Worm (Caenorhabditis elegans) whole organism, L1 larva: ENCODE data around the gene ddr-1.

Experiments used
- C16A3.4 ChIP-seq: fragments of 150-350 bp; optimal IDR thresholded peaks from 2 replicates; lab custom pipeline; 2014; ENCODE audit warnings: missing biosample characterization, missing genetic modification characterization
- Y116A8C.19 ChIP-seq: sonication (generic microtip); optimal IDR thresholded peaks from 2 replicates; lab custom pipeline; 2016; ENCODE audit warnings: missing compliant biosample characterization, missing genetic modification characterization, borderline replicate concordance
- alr-1 ChIP-seq: fragments of 200-800 bp; sonication (Bioruptor generic); optimal IDR thresholded peaks from 2 replicates; lab custom pipeline; 2018; ENCODE audit warnings: borderline replicate concordance, mild to moderate bottlenecking, missing genetic modification characterization, missing compliant biosample characterization
- aly-2 ChIP-seq: fragments of 150-350 bp; optimal IDR thresholded peaks from 2 replicates; lab custom pipeline; 2014; ENCODE audit warnings: missing biosample characterization, missing genetic modification characterization
- blmp-1 ChIP-seq: fragments of 150-350 bp; optimal IDR thresholded peaks from 2 replicates; lab custom pipeline; 2014; ENCODE audit warnings: missing biosample characterization, missing genetic modification characterization
- ceh-63 ChIP-seq: fragments of 200-800 bp; sonication (Bioruptor generic); optimal IDR thresholded peaks from 2 replicates; lab custom pipeline; 2018; ENCODE audit warnings: mild to moderate bottlenecking, missing genetic modification characterization, missing compliant biosample characterization
- ceh-8 ChIP-seq: fragments of 200-800 bp; sonication (Bioruptor generic); optimal IDR thresholded peaks from 2 replicates; lab custom pipeline; 2018; ENCODE audit warnings: mild to moderate bottlenecking, missing genetic modification characterization, moderate library complexity, missing compliant biosample characterization
- ceh-82 ChIP-seq, 3 experiments: fragments of 150-350 bp in 1 of 3; sonication (generic microtip) in 2 of 3; optimal IDR thresholded peaks; 2 replicates each; lab custom pipeline; 2014 to 2017; ENCODE audit warnings: missing biosample characterization in 3 of 3, missing genetic modification characterization in 3 of 3
- ceh-88 ChIP-seq: fragments of 200-800 bp; sonication (Bioruptor generic); IDR thresholded peaks from 2 replicates; pipeline ENCODE4 v1.3.6; 2022; ENCODE audit warnings: missing genetic modification characterization, missing compliant biosample characterization
- dpl-1 ChIP-seq, 3 experiments: fragments of 150-350 bp in 2 of 3; sonication (generic microtip) in 1 of 3; optimal IDR thresholded peaks; 2 replicates each; lab custom pipeline; 2014 to 2017; ENCODE audit warnings: missing biosample characterization in 3 of 3, missing genetic modification characterization in 3 of 3, missing genetic modification reagents in 3 of 3
- efl-1 ChIP-seq, 4 experiments: fragments of 150-350 bp; optimal IDR thresholded peaks in 3 of 4; peaks in 1 of 4; 1 replicate in 1 of 4; 2 replicates in 3 of 4; lab custom pipeline; 2014; ENCODE audit warnings: missing biosample characterization in 2 of 4, missing genetic modification characterization in 2 of 4, missing genetic modification reagents in 2 of 4
- egl-27 ChIP-seq, 2 experiments: fragments of 150-350 bp in 1 of 2; sonication (generic microtip); optimal IDR thresholded peaks; 3 replicates each; lab custom pipeline; 2017 to 2018; ENCODE audit warnings: missing biosample characterization in 2 of 2, missing genetic modification characterization in 2 of 2, missing genetic modification reagents in 2 of 2
- elt-2 ChIP-seq: sonication (generic microtip); optimal IDR thresholded peaks from 2 replicates; lab custom pipeline; 2016; ENCODE audit warnings: missing genetic modification characterization, mild to moderate bottlenecking, inconsistent platforms, missing compliant biosample characterization, missing genetic modification reagents
- elt-3 ChIP-seq, 6 experiments: fragments of 150-350 bp in 1 of 6; sonication (generic microtip); optimal IDR thresholded peaks; 2 replicates each; lab custom pipeline; 2017 to 2018; ENCODE audit warnings: missing biosample characterization in 6 of 6, missing genetic modification characterization in 6 of 6, inconsistent platforms in 1 of 6
- fkh-10 ChIP-seq: sonication (generic microtip); optimal IDR thresholded peaks from 2 replicates; lab custom pipeline; 2017; ENCODE audit warnings: missing biosample characterization, missing genetic modification reagents, missing genetic modification characterization
- fkh-4 ChIP-seq: sonication (generic microtip); optimal IDR thresholded peaks from 2 replicates; lab custom pipeline; 2016; ENCODE audit warnings: missing compliant biosample characterization, missing genetic modification characterization, borderline replicate concordance
- fkh-8 ChIP-seq: sonication (generic microtip); optimal IDR thresholded peaks from 2 replicates; lab custom pipeline; 2016; ENCODE audit warnings: mild to moderate bottlenecking, missing genetic modification characterization, missing compliant biosample characterization
- grh-1 ChIP-seq: fragments of 200-800 bp; sonication (Bioruptor generic); IDR thresholded peaks from 2 replicates; pipeline ENCODE4 v1.3.6; 2022; ENCODE audit warnings: missing genetic modification reagents, missing genetic modification characterization, missing compliant biosample characterization
- irx-1 ChIP-seq: sonication (generic microtip); optimal IDR thresholded peaks from 2 replicates; lab custom pipeline; 2016; ENCODE audit warnings: missing genetic modification characterization, missing compliant biosample characterization
- lin-13 ChIP-seq: fragments of 150-350 bp; optimal IDR thresholded peaks from 2 replicates; lab custom pipeline; 2014; ENCODE audit warnings: missing biosample characterization, missing genetic modification reagents, missing genetic modification characterization
- lin-14 ChIP-seq: fragments of 200-800 bp; sonication (Bioruptor generic); optimal IDR thresholded peaks from 2 replicates; lab custom pipeline; 2018; ENCODE audit warnings: mild to moderate bottlenecking, missing genetic modification characterization, moderate library complexity, missing compliant biosample characterization
- lin-15B ChIP-seq: fragments of 150-350 bp; sonication (generic microtip); optimal IDR thresholded peaks from 3 replicates; lab custom pipeline; 2014; ENCODE audit warnings: missing biosample characterization, missing genetic modification characterization
- lin-35 ChIP-seq, 2 experiments: fragments of 150-350 bp; optimal IDR thresholded peaks; 2 replicates each; lab custom pipeline; 2014; ENCODE audit warnings: missing biosample characterization in 2 of 2, missing genetic modification characterization in 2 of 2, missing genetic modification reagents in 2 of 2
- lin-39 ChIP-seq: fragments of 150-350 bp; optimal IDR thresholded peaks from 2 replicates; lab custom pipeline; 2014; ENCODE audit warnings: missing biosample characterization, missing genetic modification reagents, missing genetic modification characterization
- lir-3 ChIP-seq: sonication (generic microtip); optimal IDR thresholded peaks from 2 replicates; lab custom pipeline; 2016; ENCODE audit warnings: mild to moderate bottlenecking, missing genetic modification characterization, moderate library complexity, missing compliant biosample characterization; ENCODE audit not compliant: poor library complexity
- mdl-1 ChIP-seq, 2 experiments: fragments of 150-350 bp; optimal IDR thresholded peaks; 2 replicates each; lab custom pipeline; 2014 to 2017; ENCODE audit warnings: missing biosample characterization in 2 of 2, missing genetic modification characterization in 2 of 2, inconsistent platforms in 1 of 2
- mep-1 ChIP-seq: fragments of 150-350 bp; optimal IDR thresholded peaks from 2 replicates; lab custom pipeline; 2014; ENCODE audit warnings: missing biosample characterization, missing genetic modification characterization
- nhr-12 ChIP-seq: sonication (generic microtip); optimal IDR thresholded peaks from 2 replicates; lab custom pipeline; 2017; ENCODE audit warnings: missing biosample characterization, missing genetic modification characterization
- nhr-19 ChIP-seq: fragments of 200-800 bp; sonication (Bioruptor generic); conservative IDR thresholded peaks from 2 replicates; pipeline ENCODE4 v1.3.6; 2022; ENCODE audit warnings: missing genetic modification characterization, missing compliant biosample characterization
- nhr-20 ChIP-seq: sonication (generic microtip); optimal IDR thresholded peaks from 2 replicates; lab custom pipeline; 2016; ENCODE audit warnings: mild to moderate bottlenecking, missing genetic modification characterization, missing compliant biosample characterization
- nhr-237 ChIP-seq: fragments of 150-350 bp; optimal IDR thresholded peaks from 2 replicates; lab custom pipeline; 2014; ENCODE audit warnings: missing biosample characterization, missing genetic modification characterization
- nhr-28 ChIP-seq: fragments of 150-350 bp; optimal IDR thresholded peaks from 2 replicates; lab custom pipeline; 2014; ENCODE audit warnings: missing biosample characterization, missing genetic modification characterization
- nhr-47 ChIP-seq: sonication (generic microtip); optimal IDR thresholded peaks from 2 replicates; lab custom pipeline; 2016; ENCODE audit warnings: mild to moderate bottlenecking, missing genetic modification characterization, moderate library complexity, missing compliant biosample characterization
- nhr-71 ChIP-seq: sonication (generic microtip); optimal IDR thresholded peaks from 2 replicates; lab custom pipeline; 2016; ENCODE audit warnings: mild to moderate bottlenecking, missing genetic modification characterization, moderate library complexity, missing compliant biosample characterization
- nhr-77 ChIP-seq: fragments of 150-350 bp; optimal IDR thresholded peaks from 2 replicates; lab custom pipeline; 2014; ENCODE audit warnings: missing biosample characterization, missing genetic modification characterization
- nhr-84 ChIP-seq: sonication (generic microtip); optimal IDR thresholded peaks from 2 replicates; lab custom pipeline; 2017; ENCODE audit warnings: missing biosample characterization, missing genetic modification characterization
- nhr-85 ChIP-seq: sonication (generic microtip); peaks from one replicate; lab custom pipeline; 2016; ENCODE audit warnings: missing genetic modification characterization, inconsistent platforms, missing compliant biosample characterization
- nhr-90 ChIP-seq: sonication (generic microtip); optimal IDR thresholded peaks from 2 replicates; lab custom pipeline; 2016; ENCODE audit warnings: mild to moderate bottlenecking, missing genetic modification characterization, missing compliant biosample characterization; ENCODE audit not compliant: poor library complexity
- pax-3 ChIP-seq: fragments of 200-800 bp; sonication (Bioruptor generic); optimal IDR thresholded peaks from 2 replicates; lab custom pipeline; 2018; ENCODE audit warnings: mild to moderate bottlenecking, missing genetic modification characterization, moderate library complexity, missing compliant biosample characterization
- snu-23 ChIP-seq: sonication (generic microtip); optimal IDR thresholded peaks from 2 replicates; lab custom pipeline; 2016; ENCODE audit warnings: missing genetic modification characterization, missing compliant biosample characterization
- sox-4 ChIP-seq: sonication (generic microtip); optimal IDR thresholded peaks from 2 replicates; lab custom pipeline; 2016; ENCODE audit warnings: missing genetic modification characterization, missing compliant biosample characterization
- sptf-1 ChIP-seq: fragments of 150-350 bp; optimal IDR thresholded peaks from 2 replicates; lab custom pipeline; 2014; ENCODE audit warnings: missing biosample characterization, missing genetic modification characterization
- sup-37 ChIP-seq: fragments of 200-800 bp; sonication (Bioruptor generic); optimal IDR thresholded peaks from 2 replicates; lab custom pipeline; 2018; ENCODE audit warnings: mild to moderate bottlenecking, missing genetic modification characterization, missing compliant biosample characterization
- swsn-7 ChIP-seq: sonication (generic microtip); optimal IDR thresholded peaks from 2 replicates; lab custom pipeline; 2016; ENCODE audit warnings: missing genetic modification characterization, missing compliant biosample characterization
- unc-130 ChIP-seq: fragments of 150-350 bp; optimal IDR thresholded peaks from 2 replicates; lab custom pipeline; 2017; ENCODE audit warnings: missing biosample characterization, missing genetic modification characterization, inconsistent platforms
- unc-30 ChIP-seq: sonication (generic microtip); optimal IDR thresholded peaks from 2 replicates; lab custom pipeline; 2017; ENCODE audit warnings: missing biosample characterization, missing genetic modification characterization
- unc-98 ChIP-seq: fragments of 200-800 bp; sonication (Bioruptor generic); IDR thresholded peaks from 2 replicates; pipeline ENCODE4 v1.3.6; 2022; ENCODE audit warnings: missing genetic modification characterization, missing compliant biosample characterization
- zag-1 ChIP-seq: fragments of 150-350 bp; optimal IDR thresholded peaks from 2 replicates; lab custom pipeline; 2014; ENCODE audit warnings: missing biosample characterization, missing genetic modification characterization
- ztf-11 ChIP-seq, 2 experiments: sonication (generic microtip); optimal IDR thresholded peaks; 2 replicates each; lab custom pipeline; 2016 to 2017; ENCODE audit warnings: missing genetic modification characterization in 2 of 2, missing biosample characterization in 1 of 2, missing compliant biosample characterization in 1 of 2
- ztf-4 ChIP-seq: fragments of 150-350 bp; optimal IDR thresholded peaks from 2 replicates; lab custom pipeline; 2014; ENCODE audit warnings: missing biosample characterization, missing genetic modification characterization

Gene ddr-1

DNA sequence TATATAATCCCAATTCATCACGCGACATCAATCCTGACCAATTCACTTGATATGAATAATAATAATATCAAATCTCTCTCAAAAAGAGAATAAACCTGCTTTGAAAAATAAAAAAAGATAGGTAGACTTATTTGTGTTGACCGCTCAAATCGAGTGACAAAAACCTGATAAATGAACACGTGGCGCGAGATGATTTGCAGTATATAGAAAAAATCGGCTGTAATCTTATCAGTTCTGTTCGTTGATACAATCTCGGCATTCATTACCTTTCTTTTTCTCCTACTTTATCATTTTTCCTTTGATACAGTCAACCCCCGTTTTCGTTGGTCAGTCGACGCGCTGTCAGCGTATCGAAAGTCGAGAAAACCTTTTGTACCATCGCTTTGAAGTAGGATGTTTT, 6.3 kb downstream of the ddr-1 start (continued):
- TF ChIP-seq fkh-8 (no peak), swsn-7 (no peak), lin-39 (tag; lab: Kevin White, UChicago) (no peak), ztf-11 (tag; optimal IDR thresholded peaks at IDR 0.05; lab: Kevin White, UChicago) (no peak), ztf-4 (tag; lab: Kevin White, UChicago) (no peak), lir-3 (tag; lab: Kevin White, UChicago) (no peak), unc-30 (tag; lab: Kevin White, UChicago) (no peak), aly-2 (tag; lab: Kevin White, UChicago) (no peak), nhr-90 (tag; lab: Kevin White, UChicago) (peak; percentile 61), mep-1 (tag; lab: Kevin White, UChicago) (no peak), unc-98 (GFP tag; lab: Robert Waterston, UW) (no peak), elt-2 (tag; lab: Kevin White, UChicago) (peak; percentile 87), nhr-12 (tag; lab: Kevin White, UChicago) (no peak), lin-13 (no peak), nhr-20 (tag; lab: Kevin White, UChicago) (peak; percentile 76), nhr-237 (no peak), efl-1 (optimal IDR thresholded peaks at IDR 0.05; lab: Kevin White, UChicago) (no peak), efl-1 (GFP tag; optimal IDR thresholded peaks at IDR 0.05 in 1 of 2; lab: Kevin White, UChicago) (no peak), C16A3.4 (tag; lab: Kevin White, UChicago) (no peak), sox-4 (no peak), alr-1 (tag; lab: Kevin White, UChicago) (no peak), ceh-63 (GFP tag; lab: Kevin White, UChicago) (no peak), Y116A8C.19 (tag; lab: Kevin White, UChicago) (no peak), nhr-84 (no peak), grh-1 (peak; percentile 61), sptf-1 (tag; lab: Kevin White, UChicago) (no peak), ceh-88 (GFP tag; lab: Robert Waterston, UW) (no peak), fkh-4 (no peak), unc-130 (no peak), blmp-1 (tag; lab: Kevin White, UChicago) (peak; percentile 62), nhr-28 (no peak), dpl-1 (GFP tag; optimal IDR thresholded peaks at IDR 0.05; lab: Kevin White, UChicago) (no peak), pax-3 (tag; lab: Kevin White, UChicago) (no peak), fkh-10 (GFP tag; lab: Kevin White, UChicago) (no peak), irx-1 (tag; lab: Kevin White, UChicago) (no peak), lin-35 (GFP tag; optimal IDR thresholded peaks at IDR 0.05; lab: Kevin White, UChicago) (peak in 1 of 2 experiments; percentile 39), zag-1 (tag; lab: Kevin White, UChicago) (no peak), nhr-77 (tag; lab: Kevin White, UChicago) (no peak), sup-37 (no peak), snu-23 (peak; percentile 47), ceh-8 (GFP tag; lab: Kevin White, UChicago) (no peak), egl-27 (tag; optimal IDR thresholded peaks at IDR 0.05; lab: Kevin White, UChicago) (no peak), ceh-82 (tag; optimal IDR thresholded peaks at IDR 0.05; lab: Kevin White, UChicago) (no peak)
- TF ChIP-seq, all 84 proteins: peak for 13

DNA sequence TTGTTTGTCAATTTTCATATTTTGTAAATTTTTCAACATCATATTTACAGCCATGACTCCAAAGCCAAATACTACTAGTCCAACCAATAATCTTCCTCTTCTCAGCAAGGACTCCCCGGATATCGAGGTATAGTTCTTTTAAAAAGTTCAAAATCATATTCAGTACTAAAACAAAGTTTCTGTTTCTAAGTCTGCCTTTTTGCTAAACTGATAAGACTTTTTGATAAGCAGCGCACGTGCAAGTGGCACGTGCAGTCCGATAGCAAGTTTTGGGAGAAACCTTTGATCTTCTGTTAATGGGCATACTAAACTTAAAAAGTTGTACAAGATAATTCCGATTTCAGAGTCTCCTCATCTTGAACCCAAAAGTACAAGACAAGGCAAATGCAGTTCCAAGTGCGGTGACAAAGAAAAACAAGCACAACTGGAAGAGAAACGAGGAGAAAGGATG, 6.8 kb downstream of the ddr-1 start, which contains the start of gene dpyd-1:
dpyd-1 (plus strand) TSS at position 51 of the 451 bp plus-strand sequence.
- TF ChIP-seq grh-1 (peak; percentile 44), nhr-47 (tag; lab: Kevin White, UChicago) (no peak), aly-2 (tag; lab: Kevin White, UChicago) (no peak), nhr-12 (tag; lab: Kevin White, UChicago) (no peak), nhr-85 (tag; lab: Kevin White, UChicago) (peak; percentile 68), blmp-1 (tag; lab: Kevin White, UChicago) (peak; percentile 53), alr-1 (tag; lab: Kevin White, UChicago) (no peak), lin-14 (peak; percentile 16), nhr-20 (tag; lab: Kevin White, UChicago) (peak; percentile 53), dpl-1 (GFP tag; optimal IDR thresholded peaks at IDR 0.05; lab: Kevin White, UChicago) (peak in 1 of 3 experiments; percentile 12), lin-35 (GFP tag; optimal IDR thresholded peaks at IDR 0.05; lab: Kevin White, UChicago) (peak in 1 of 2 experiments; percentile 63), lin-15B (tag; lab: Kevin White, UChicago) (no peak), elt-3 (tag; optimal IDR thresholded peaks at IDR 0.05; lab: Kevin White, UChicago) (peak; percentile 73 to 98 (median 88)), elt-2 (tag; lab: Kevin White, UChicago) (peak; percentile 94), nhr-90 (tag; lab: Kevin White, UChicago) (peak; percentile 24), mdl-1 (tag; optimal IDR thresholded peaks at IDR 0.05; lab: Kevin White, UChicago) (peak in 1 of 2 experiments; percentile 93), nhr-77 (tag; lab: Kevin White, UChicago) (no peak), nhr-71 (tag; lab: Kevin White, UChicago) (peak; percentile 35), nhr-19 (GFP tag; lab: Robert Waterston, UW) (peak; percentile 34)
